Fruit fly (Drosophila melanogaster) Kc167 (cell line): ENCODE results near the gene CG15012.

Source experiments
- Myc ChIP-seq: fragments of >200 bp; optimal IDR thresholded peaks from 2 replicates; lab custom pipeline; 2017; ENCODE audit warnings: missing external identifiers
- Sin3A ChIP-seq: fragments of >200 bp; optimal IDR thresholded peaks from 2 replicates; lab custom pipeline; 2018; ENCODE audit warnings: missing external identifiers
- h ChIP-seq: fragments of >200 bp; optimal IDR thresholded peaks from 3 replicates; lab custom pipeline; 2018; ENCODE audit warnings: missing external identifiers
- insv ChIP-seq: fragments of >200 bp; optimal IDR thresholded peaks from 3 replicates; lab custom pipeline; 2018; ENCODE audit warnings: missing external identifiers
- psq ChIP-seq: fragments of >200 bp; optimal IDR thresholded peaks from 2 replicates; lab custom pipeline; 2017; ENCODE audit warnings: missing external identifiers
- ttk ChIP-seq: sonication (Bioruptor generic); optimal IDR thresholded peaks from 2 replicates; lab custom pipeline; 2017; ENCODE audit warnings: missing external identifiers

CG15012 gene

dm6 chr3L:4270949-4271827 is 20.9 kb downstream of the CG15012 start:
- TF ChIP-seq ttk (lab: Kevin White, UChicago), result no peak
- TF ChIP-seq Myc (lab: Kevin White, UChicago), result no peak
- TF ChIP-seq insv (lab: Kevin White, UChicago), result no peak
- no peak for TF ChIP-seq psq (lab: Kevin White, UChicago)
- no peak for TF ChIP-seq Sin3A
- TF ChIP-seq h (lab: Kevin White, UChicago), result no peak

dm6 chr3L:4269920-4270319 is 22.1 kb downstream of the CG15012 start:
- no peak for TF ChIP-seq insv (lab: Kevin White, UChicago)
- no peak for TF ChIP-seq psq (lab: Kevin White, UChicago)
- no peak for TF ChIP-seq Sin3A
- no peak for TF ChIP-seq h (lab: Kevin White, UChicago)
- no peak for TF ChIP-seq ttk (lab: Kevin White, UChicago)
- no peak for TF ChIP-seq Myc (lab: Kevin White, UChicago)

dm6 chr3L:4269208-4269607 is 22.8 kb downstream of the CG15012 start:
- TF ChIP-seq Sin3A (no peak), insv (lab: Kevin White, UChicago) (no peak), ttk (lab: Kevin White, UChicago) (no peak), psq (lab: Kevin White, UChicago) (no peak), Myc (lab: Kevin White, UChicago) (no peak), h (lab: Kevin White, UChicago) (no peak)

dm6 chr3L:4267403-4267802 is 24.6 kb downstream of the CG15012 start, which contains the start of gene CG33764:
CG33764 (minus strand) TSS chr3L:4267503.
- TF ChIP-seq h (lab: Kevin White, UChicago) (no peak), Sin3A (no peak), insv (lab: Kevin White, UChicago) (no peak), ttk (lab: Kevin White, UChicago) (no peak), psq (lab: Kevin White, UChicago) (no peak), Myc (lab: Kevin White, UChicago) (no peak)

- no peak for TF ChIP-seq psq (lab: Kevin White, UChicago)
- TF ChIP-seq ttk (lab: Kevin White, UChicago), result no peak
- TF ChIP-seq Sin3A, result no peak
- no peak for TF ChIP-seq h (lab: Kevin White, UChicago)
- TF ChIP-seq Myc (lab: Kevin White, UChicago), result no peak
- TF ChIP-seq insv (lab: Kevin White, UChicago), result no peak
Observed at dm6 chr3L:4265836-4266235, 26.2 kb downstream of the CG15012 start.

- no peak for TF ChIP-seq ttk (lab: Kevin White, UChicago)
- no peak for TF ChIP-seq Myc (lab: Kevin White, UChicago)
- no peak for TF ChIP-seq h (lab: Kevin White, UChicago)
- no peak for TF ChIP-seq Sin3A
- TF ChIP-seq insv (lab: Kevin White, UChicago), result no peak
Observed at dm6 chr3L:4264963-4265362, 27.1 kb downstream of the CG15012 start.

dm6 chr3L:4263502-4263901 is 28.5 kb downstream of the CG15012 start, which contains the start of gene CG1273:
CG1273 (plus strand) TSS chr3L:4263719.
- no peak for TF ChIP-seq psq (lab: Kevin White, UChicago)
- TF ChIP-seq ttk (lab: Kevin White, UChicago), result no peak
- no peak for TF ChIP-seq Myc (lab: Kevin White, UChicago)
- no peak for TF ChIP-seq insv (lab: Kevin White, UChicago)
- no peak for TF ChIP-seq Sin3A
- TF ChIP-seq h (lab: Kevin White, UChicago), result no peak

- no peak for TF ChIP-seq insv (lab: Kevin White, UChicago)
- TF ChIP-seq ttk (lab: Kevin White, UChicago), result no peak
- no peak for TF ChIP-seq Myc (lab: Kevin White, UChicago)
- no peak for TF ChIP-seq psq (lab: Kevin White, UChicago)
Observed at dm6 chr3L:4262384-4262783, 29.7 kb downstream of the CG15012 start, which contains the start of the genes CG11586 and VhaM9.7-a. CG11586 (minus strand) TSS chr3L:4262470. VhaM9.7-a (plus strand) TSS chr3L:4262705.

dm6 chr3L:4261177-4261576 is 30.9 kb downstream of the CG15012 start:
- no peak for TF ChIP-seq Sin3A
- no peak for TF ChIP-seq h (lab: Kevin White, UChicago)
- TF ChIP-seq insv (lab: Kevin White, UChicago), result no peak
- TF ChIP-seq ttk (lab: Kevin White, UChicago), result no peak
- TF ChIP-seq psq (lab: Kevin White, UChicago), result no peak
- TF ChIP-seq Myc (lab: Kevin White, UChicago), result no peak

- TF ChIP-seq insv (lab: Kevin White, UChicago), result no peak
Observed at dm6 chr3L:4259102-4259558, 32.9 kb downstream of the CG15012 start, which contains the start of the genes CG15011 and CG1309. CG15011 (minus strand) TSS chr3L:4259152. CG1309 (plus strand) TSS chr3L:4259430.

dm6 chr3L:4254301-4254834 is 37.7 kb downstream of the CG15012 start, which contains the start of the genes ago and CG1265:
ago (minus strand) TSS chr3L:4254306.
CG1265 (plus strand) TSS chr3L:4254776.
- TF ChIP-seq Sin3A (peak; percentile 30), Myc (lab: Kevin White, UChicago) (no peak), insv (lab: Kevin White, UChicago) (no peak), ttk (lab: Kevin White, UChicago) (no peak), psq (lab: Kevin White, UChicago) (no peak)
